Worm (Caenorhabditis elegans) whole organism, early embryonic: ENCODE results near the gene Y55D5A.3.

Source experiments
- B0310.2 ChIP-seq: sonication (generic microtip); optimal IDR thresholded peaks from 2 replicates; lab custom pipeline; 2016; ENCODE audit warnings: mild to moderate bottlenecking, missing genetic modification characterization, missing compliant biosample characterization
- F13C5.2 ChIP-seq: sonication (generic microtip); optimal IDR thresholded peaks from 2 replicates; lab custom pipeline; 2017; ENCODE audit warnings: mild to moderate bottlenecking, missing genetic modification characterization, inconsistent platforms, missing compliant biosample characterization
- aly-1 ChIP-seq: sonication (generic microtip); optimal IDR thresholded peaks from 2 replicates; lab custom pipeline; 2016; ENCODE audit warnings: missing genetic modification characterization, missing compliant biosample characterization
- ama-1 ChIP-seq: fragments of 150-350 bp; optimal IDR thresholded peaks from 2 replicates; lab custom pipeline; 2014
- ceh-13 ChIP-seq: fragments of 200-800 bp; sonication (Bioruptor generic); optimal IDR thresholded peaks from 2 replicates; lab custom pipeline; 2018; ENCODE audit warnings: mild to moderate bottlenecking, missing genetic modification characterization, missing compliant biosample characterization
- ceh-36 ChIP-seq: sonication (generic microtip); optimal IDR thresholded peaks from 2 replicates; lab custom pipeline; 2016; ENCODE audit warnings: missing genetic modification characterization, inconsistent platforms, missing compliant biosample characterization
- ets-7 ChIP-seq: sonication (generic microtip); optimal IDR thresholded peaks from 2 replicates; lab custom pipeline; 2016; ENCODE audit warnings: missing genotype, missing genetic modification characterization, missing compliant biosample characterization
- flt-1 ChIP-seq: fragments of 200-800 bp; sonication (Bioruptor generic); IDR thresholded peaks from 2 replicates; pipeline ENCODE4 v1.3.6; 2022; ENCODE audit warnings: missing genetic modification characterization, missing compliant biosample characterization
- hmbx-1 ChIP-seq: sonication (generic microtip); optimal IDR thresholded peaks from 2 replicates; lab custom pipeline; 2016; ENCODE audit warnings: mild to moderate bottlenecking, missing genetic modification characterization, missing compliant biosample characterization
- hmg-4 ChIP-seq: fragments of 200-800 bp; sonication (Bioruptor generic); optimal IDR thresholded peaks from 2 replicates; lab custom pipeline; 2018; ENCODE audit warnings: mild to moderate bottlenecking, missing genetic modification characterization, missing compliant biosample characterization
- hnd-1 ChIP-seq: sonication (generic microtip); optimal IDR thresholded peaks from 2 replicates; lab custom pipeline; 2016; ENCODE audit warnings: missing genetic modification characterization, missing compliant biosample characterization
- pes-1 ChIP-seq: fragments of 200-800 bp; sonication (Bioruptor generic); IDR thresholded peaks from 2 replicates; pipeline ENCODE4 v1.3.6; 2022; ENCODE audit warnings: missing genetic modification reagents, missing genetic modification characterization, missing compliant biosample characterization
- scrt-1 ChIP-seq: fragments of 200-800 bp; sonication (Bioruptor generic); IDR thresholded peaks from 2 replicates; pipeline ENCODE4 v1.3.6; 2022; ENCODE audit warnings: missing genetic modification characterization, missing compliant biosample characterization
- sea-1 ChIP-seq: fragments of 200-800 bp; sonication (Bioruptor generic); conservative IDR thresholded peaks from 2 replicates; pipeline ENCODE4 v1.3.6; 2022; ENCODE audit warnings: missing genetic modification characterization, missing compliant biosample characterization
- tbx-11 ChIP-seq: fragments of 200-800 bp; sonication (Bioruptor generic); IDR thresholded peaks from 2 replicates; pipeline ENCODE4 v1.3.6; 2022; ENCODE audit warnings: missing genetic modification characterization, missing compliant biosample characterization
- tbx-37 ChIP-seq: fragments of 200-800 bp; sonication (Bioruptor generic); conservative IDR thresholded peaks from 2 replicates; pipeline ENCODE4 v1.3.6; 2022; ENCODE audit warnings: missing genetic modification reagents, missing genetic modification characterization, missing compliant biosample characterization
- tra-4 ChIP-seq: sonication (generic microtip); optimal IDR thresholded peaks from 2 replicates; lab custom pipeline; 2017; ENCODE audit warnings: missing genetic modification characterization, missing compliant biosample characterization

The Y55D5A.3 gene

DNA sequence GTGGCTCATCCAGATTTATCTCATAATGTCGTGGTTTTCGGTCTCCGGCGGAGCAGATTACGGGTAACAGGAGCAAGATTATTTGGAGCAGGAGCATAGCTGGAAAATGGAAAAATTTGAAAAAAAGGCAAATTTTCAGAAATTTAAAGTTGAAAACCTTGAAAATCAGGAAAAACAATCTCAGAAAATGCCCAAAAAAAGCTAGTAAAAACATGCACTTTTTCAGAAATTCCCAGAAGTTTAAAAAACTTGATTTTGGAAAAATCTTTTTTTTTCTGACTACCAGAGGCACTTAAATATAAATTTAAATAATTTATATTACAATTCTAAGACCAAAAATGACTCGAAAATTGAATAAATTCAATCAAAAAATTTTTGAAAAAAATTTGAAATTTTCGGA is at the start of gene Y55D5A.3:
Gene Y55D5A.3, minus strand, starts transcription at position 101 of the 400 bp plus-strand sequence.
- no peak for TF ChIP-seq tbx-37 (GFP tag; lab: Robert Waterston, UW)
- TF ChIP-seq aly-1 (tag; lab: Kevin White, UChicago): no peak
- no peak for TF ChIP-seq tra-4 (tag; lab: Kevin White, UChicago)
- no peak for TF ChIP-seq hmbx-1 (tag; lab: Kevin White, UChicago)
- TF ChIP-seq ama-1 (lab: Kevin White, UChicago): no peak
- TF ChIP-seq hmg-4 (GFP tag; lab: Kevin White, UChicago): no peak
- TF ChIP-seq F13C5.2 (tag; lab: Kevin White, UChicago): no peak
- no peak for TF ChIP-seq B0310.2 (tag; lab: Kevin White, UChicago)
- TF ChIP-seq ceh-36 (tag; lab: Kevin White, UChicago): no peak
- TF ChIP-seq tbx-11 (GFP tag; lab: Robert Waterston, UW): no peak
- TF ChIP-seq hnd-1 (tag; lab: Kevin White, UChicago): no peak
- no peak for TF ChIP-seq pes-1 (GFP tag; lab: Robert Waterston, UW)
- TF ChIP-seq ets-7 (tag; lab: Kevin White, UChicago): no peak
- no peak for TF ChIP-seq flt-1
- TF ChIP-seq ceh-13 (GFP tag; lab: Kevin White, UChicago): no peak
- TF ChIP-seq scrt-1 (GFP tag; lab: Robert Waterston, UW): no peak

DNA sequence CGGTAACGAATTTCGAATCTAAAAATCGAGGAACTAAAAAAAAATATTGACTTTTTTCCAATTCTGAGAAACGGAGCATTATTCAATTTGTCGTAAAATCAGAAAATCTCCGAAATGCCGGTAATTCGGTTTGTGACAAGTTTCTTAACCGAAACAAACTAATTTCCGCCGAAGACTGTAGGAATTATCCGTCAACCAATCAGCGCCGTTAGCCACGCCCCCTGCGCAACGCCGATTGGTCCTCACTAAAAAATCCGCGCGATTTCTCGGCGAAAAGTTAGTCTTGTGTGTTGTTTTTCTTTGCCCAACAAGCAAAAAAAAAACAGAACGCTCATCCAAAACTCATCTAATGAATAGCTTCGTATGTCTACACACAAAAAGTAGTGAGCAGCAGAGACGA is 44.4 kb upstream of the Y55D5A.3 start:
- TF ChIP-seq ama-1 (lab: Kevin White, UChicago) (no peak), aly-1 (tag; lab: Kevin White, UChicago) (no peak), sea-1 (GFP tag; lab: Robert Waterston, UW) (no peak), ets-7 (tag; lab: Kevin White, UChicago) (no peak), tbx-37 (GFP tag; lab: Robert Waterston, UW) (no peak), pes-1 (GFP tag; lab: Robert Waterston, UW) (no peak), flt-1 (no peak), tra-4 (tag; lab: Kevin White, UChicago) (no peak)

DNA sequence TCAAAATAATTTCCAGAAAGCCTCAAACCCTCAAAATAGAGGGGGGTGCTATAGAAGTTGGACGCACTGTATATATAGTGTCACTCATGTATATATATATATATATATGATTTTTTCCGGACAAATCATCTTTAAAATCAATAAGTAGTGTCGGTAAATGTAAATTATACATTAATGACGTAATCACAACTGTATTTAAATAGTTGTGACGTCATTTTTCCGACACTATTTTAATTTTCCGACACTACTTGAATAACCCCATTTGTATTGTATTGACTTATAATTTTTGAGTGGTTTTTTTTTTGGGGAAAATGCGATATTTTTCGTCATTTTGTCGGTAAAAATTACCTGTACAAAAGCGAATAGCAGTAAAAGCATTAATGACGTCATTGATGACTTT is 43.2 kb upstream of the Y55D5A.3 start:
- TF ChIP-seq pes-1 (GFP tag; lab: Robert Waterston, UW) (no peak), aly-1 (tag; lab: Kevin White, UChicago) (no peak), ama-1 (lab: Kevin White, UChicago) (no peak), hnd-1 (tag; lab: Kevin White, UChicago) (no peak), tbx-11 (GFP tag; lab: Robert Waterston, UW) (no peak), F13C5.2 (tag; lab: Kevin White, UChicago) (no peak)

DNA sequence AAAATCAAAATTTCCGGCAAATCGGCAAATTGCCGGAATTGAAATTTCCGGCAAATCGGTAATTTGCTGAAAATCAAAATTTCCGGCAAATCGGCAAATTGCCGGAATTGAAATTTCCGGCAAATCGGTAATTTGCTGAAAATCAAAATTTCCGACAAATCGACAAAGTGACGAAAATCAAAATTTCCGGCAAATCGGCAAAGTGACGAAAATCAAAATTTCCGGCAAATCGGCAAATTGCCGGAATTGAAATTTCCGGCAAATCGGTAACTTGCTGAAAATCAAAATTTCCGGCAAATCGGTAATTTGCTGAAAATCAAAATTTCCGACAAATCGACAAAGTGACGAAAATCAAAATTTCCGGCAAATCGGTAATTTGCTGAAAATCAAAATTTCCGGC is 36.1 kb upstream of the Y55D5A.3 start:
- TF ChIP-seq tbx-37 (GFP tag; lab: Robert Waterston, UW) (0 out of 2 replicates have a peak, but pooled peaks have one; percentile 4), pes-1 (GFP tag; lab: Robert Waterston, UW) (peak; percentile 11; the same call in 1 of the 2 replicates)

DNA sequence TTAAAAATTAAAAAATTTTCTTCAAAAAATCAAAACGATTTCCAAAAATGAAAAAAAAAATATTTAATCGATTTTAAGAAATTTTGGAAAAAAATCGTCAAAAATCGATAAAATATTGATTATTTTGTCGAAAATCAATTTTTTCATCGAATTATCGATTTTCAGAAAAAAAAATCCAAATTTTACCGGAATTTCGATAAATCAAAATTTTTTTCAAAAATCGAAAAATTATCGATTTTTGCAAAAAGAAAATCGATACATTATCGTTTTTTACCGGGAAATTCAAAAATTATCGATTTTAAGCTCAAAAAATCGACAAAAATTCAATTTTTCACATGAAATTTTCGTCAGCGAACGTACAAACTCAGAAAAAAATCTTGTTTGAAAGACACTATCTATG is 19.7 kb upstream of the Y55D5A.3 start:
- TF ChIP-seq flt-1: no peak
- TF ChIP-seq F13C5.2 (tag; lab: Kevin White, UChicago): no peak
- TF ChIP-seq aly-1 (tag; lab: Kevin White, UChicago): no peak
- no peak for TF ChIP-seq pes-1 (GFP tag; lab: Robert Waterston, UW)
- no peak for TF ChIP-seq sea-1 (GFP tag; lab: Robert Waterston, UW)
- no peak for TF ChIP-seq ceh-13 (GFP tag; lab: Kevin White, UChicago)
- TF ChIP-seq ama-1 (lab: Kevin White, UChicago): no peak
- TF ChIP-seq ets-7 (tag; lab: Kevin White, UChicago): no peak
- no peak for TF ChIP-seq tbx-37 (GFP tag; lab: Robert Waterston, UW)
- no peak for TF ChIP-seq hnd-1 (tag; lab: Kevin White, UChicago)
- no peak for TF ChIP-seq tra-4 (tag; lab: Kevin White, UChicago)
- no peak for TF ChIP-seq hmg-4 (GFP tag; lab: Kevin White, UChicago)
- TF ChIP-seq scrt-1 (GFP tag; lab: Robert Waterston, UW): no peak
- no peak for TF ChIP-seq hmbx-1 (tag; lab: Kevin White, UChicago)
- TF ChIP-seq B0310.2 (tag; lab: Kevin White, UChicago): no peak
- no peak for TF ChIP-seq ceh-36 (tag; lab: Kevin White, UChicago)
- TF ChIP-seq tbx-11 (GFP tag; lab: Robert Waterston, UW): no peak

DNA sequence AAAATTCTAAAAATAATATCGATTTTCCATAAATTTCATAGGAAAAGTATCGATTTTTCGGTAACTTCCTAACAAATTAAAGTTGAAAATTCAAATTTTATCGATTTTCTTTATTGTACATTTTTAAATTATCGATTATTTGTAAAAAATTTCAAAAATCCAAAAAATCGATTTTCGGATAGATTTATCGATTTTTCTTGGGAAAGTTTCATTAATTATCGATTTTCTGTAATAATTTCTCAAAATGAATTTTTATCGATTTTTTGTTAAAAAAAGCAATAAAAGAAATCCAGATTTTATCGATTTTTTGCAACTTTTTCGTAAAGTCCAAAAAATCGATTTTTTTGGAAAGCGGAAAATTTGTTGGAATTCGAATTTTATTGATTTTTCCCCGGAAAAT is 18.4 kb upstream of the Y55D5A.3 start:
- TF ChIP-seq ceh-13 (GFP tag; lab: Kevin White, UChicago): no peak
- no peak for TF ChIP-seq pes-1 (GFP tag; lab: Robert Waterston, UW)
- TF ChIP-seq ama-1 (lab: Kevin White, UChicago): no peak
- TF ChIP-seq hmg-4 (GFP tag; lab: Kevin White, UChicago): no peak
- no peak for TF ChIP-seq sea-1 (GFP tag; lab: Robert Waterston, UW)
- TF ChIP-seq B0310.2 (tag; lab: Kevin White, UChicago): no peak

DNA sequence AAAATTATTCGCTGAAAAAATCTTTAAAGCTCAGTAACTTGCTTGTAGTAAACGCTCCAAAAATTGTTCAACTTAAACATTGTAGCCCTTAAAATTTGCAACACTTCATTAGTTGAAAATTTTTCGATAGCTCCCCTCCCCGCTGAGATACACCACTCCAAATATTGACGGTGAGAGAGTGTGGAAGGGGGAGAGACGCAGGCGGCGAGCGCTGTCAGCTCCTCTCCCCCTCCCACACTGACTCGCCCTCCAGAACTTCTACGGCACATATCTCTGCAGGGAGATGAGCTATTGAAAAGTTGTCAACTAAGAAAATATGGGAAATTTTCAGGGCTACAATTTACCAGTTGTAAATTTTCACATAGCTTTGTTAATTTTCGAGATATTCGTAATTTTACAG is 16.6 kb upstream of the Y55D5A.3 start:
- TF ChIP-seq ama-1 (lab: Kevin White, UChicago) (no peak), flt-1 (no peak), tbx-11 (GFP tag; lab: Robert Waterston, UW) (no peak), B0310.2 (tag; lab: Kevin White, UChicago) (no peak), hmbx-1 (tag; lab: Kevin White, UChicago) (no peak), ets-7 (tag; lab: Kevin White, UChicago) (no peak), sea-1 (GFP tag; lab: Robert Waterston, UW) (no peak), scrt-1 (GFP tag; lab: Robert Waterston, UW) (no peak), ceh-13 (GFP tag; lab: Kevin White, UChicago) (no peak), aly-1 (tag; lab: Kevin White, UChicago) (no peak)
